Fruit fly (Drosophila melanogaster) Kc167 (cell line): ENCODE results near the gene CG10958.

Source experiments
- Myc ChIP-seq: fragments of >200 bp; optimal IDR thresholded peaks from 2 replicates; lab custom pipeline; 2017; ENCODE audit warnings: missing external identifiers
- Sin3A ChIP-seq: fragments of >200 bp; optimal IDR thresholded peaks from 2 replicates; lab custom pipeline; 2018; ENCODE audit warnings: missing external identifiers
- h ChIP-seq: fragments of >200 bp; optimal IDR thresholded peaks from 3 replicates; lab custom pipeline; 2018; ENCODE audit warnings: missing external identifiers
- insv ChIP-seq: fragments of >200 bp; optimal IDR thresholded peaks from 3 replicates; lab custom pipeline; 2018; ENCODE audit warnings: missing external identifiers
- psq ChIP-seq: fragments of >200 bp; optimal IDR thresholded peaks from 2 replicates; lab custom pipeline; 2017; ENCODE audit warnings: missing external identifiers
- ttk ChIP-seq: sonication (Bioruptor generic); optimal IDR thresholded peaks from 2 replicates; lab custom pipeline; 2017; ENCODE audit warnings: missing external identifiers

Gene CG10958

DNA sequence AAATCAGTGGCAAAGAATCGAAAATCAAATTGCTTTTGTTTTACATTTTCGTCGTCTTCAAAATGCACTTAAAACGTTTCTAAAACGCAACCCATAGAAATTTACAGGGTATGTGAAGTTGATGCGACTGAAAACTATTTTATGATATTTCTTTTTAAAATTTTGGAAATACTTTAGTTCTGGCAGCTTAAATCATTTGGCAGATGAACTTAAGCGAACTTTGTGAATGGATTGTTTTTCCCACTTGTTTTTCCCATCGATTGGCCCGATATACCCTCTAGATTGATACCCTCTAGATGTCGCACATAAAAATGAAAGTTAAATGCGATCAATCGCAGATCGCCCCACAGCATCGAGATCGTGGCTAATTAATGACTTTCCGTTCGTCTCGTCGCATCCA is 5.9 kb upstream of the CG10958 start:
- TF ChIP-seq Myc (lab: Kevin White, UChicago) (no peak), insv (no peak), h (no peak), psq (lab: Kevin White, UChicago) (no peak), ttk (lab: Kevin White, UChicago) (no peak), Sin3A (lab: Kevin White, UChicago) (no peak)

DNA sequence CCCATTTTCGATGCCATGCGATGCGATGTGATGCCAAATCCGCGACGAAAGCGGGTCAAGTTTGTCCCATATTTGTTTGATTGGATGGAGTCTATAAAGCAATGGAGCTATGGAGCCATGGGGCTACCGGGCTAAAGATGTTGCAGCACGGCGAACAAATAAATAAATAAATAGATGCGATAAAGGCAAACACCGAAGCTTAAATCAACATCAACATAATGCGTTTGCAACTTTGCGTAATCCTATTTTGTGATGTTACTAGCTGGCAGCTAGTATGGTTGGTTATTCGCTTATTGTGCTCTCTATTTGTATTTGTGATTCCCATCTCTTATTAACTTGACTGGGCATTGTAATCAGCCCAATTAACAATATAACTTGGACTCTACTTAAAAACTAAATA is 4.0 kb upstream of the CG10958 start:
- TF ChIP-seq Sin3A (lab: Kevin White, UChicago) (no peak), insv (no peak), h (no peak), Myc (lab: Kevin White, UChicago) (no peak), psq (lab: Kevin White, UChicago) (no peak), ttk (lab: Kevin White, UChicago) (no peak)

dm6 chrX:8129204-8129997 is 2.7 kb upstream of the CG10958 start, which contains the start of gene CG2116:
Gene CG2116, plus strand, starts transcription at chrX:8129812.
- TF ChIP-seq h (no peak), insv (no peak), psq (lab: Kevin White, UChicago) (no peak), ttk (lab: Kevin White, UChicago) (no peak), Myc (lab: Kevin White, UChicago) (no peak), Sin3A (lab: Kevin White, UChicago) (no peak)

DNA sequence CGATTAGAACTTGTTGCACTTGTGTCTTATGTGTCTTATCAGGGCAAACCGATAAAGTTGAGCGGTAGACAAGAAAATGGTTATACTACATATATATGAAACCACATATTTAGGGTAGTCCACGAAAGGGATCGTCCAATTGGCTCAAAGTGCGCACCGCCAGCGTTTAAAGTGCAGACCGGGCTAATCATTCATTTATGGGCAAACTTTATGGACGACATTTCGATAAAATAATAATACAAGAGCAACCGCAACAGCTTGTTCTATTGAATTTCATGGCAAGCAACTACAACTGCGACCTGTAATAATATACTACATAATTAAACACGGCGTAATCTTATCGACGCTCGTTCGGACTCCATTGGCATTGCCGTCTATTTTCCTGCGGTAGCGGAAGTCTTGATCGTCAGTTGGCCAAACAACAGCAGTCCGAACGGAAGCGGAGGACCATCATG is 3.4 kb downstream of the CG10958 start, which contains the start of the genes cyr and CG2120:
cyr (minus strand) TSS at position 294 of the 455 bp plus-strand sequence.
CG2120 (plus strand) TSS at position 405 of the 455 bp plus-strand sequence.
- no peak for TF ChIP-seq Myc (lab: Kevin White, UChicago)
- TF ChIP-seq insv, result no peak
- TF ChIP-seq Sin3A (lab: Kevin White, UChicago), result no peak
- TF ChIP-seq ttk (lab: Kevin White, UChicago), result no peak
- no peak for TF ChIP-seq psq (lab: Kevin White, UChicago)
- no peak for TF ChIP-seq h

- TF ChIP-seq psq (lab: Kevin White, UChicago) (no peak), Sin3A (lab: Kevin White, UChicago) (no peak)
Observed at dm6 chrX:8137285-8137684, 5.2 kb downstream of the CG10958 start.

dm6 chrX:8140707-8141106 is 8.6 kb downstream of the CG10958 start:
- TF ChIP-seq psq (lab: Kevin White, UChicago), result no peak
- no peak for TF ChIP-seq insv
- TF ChIP-seq Myc (lab: Kevin White, UChicago), result no peak

DNA sequence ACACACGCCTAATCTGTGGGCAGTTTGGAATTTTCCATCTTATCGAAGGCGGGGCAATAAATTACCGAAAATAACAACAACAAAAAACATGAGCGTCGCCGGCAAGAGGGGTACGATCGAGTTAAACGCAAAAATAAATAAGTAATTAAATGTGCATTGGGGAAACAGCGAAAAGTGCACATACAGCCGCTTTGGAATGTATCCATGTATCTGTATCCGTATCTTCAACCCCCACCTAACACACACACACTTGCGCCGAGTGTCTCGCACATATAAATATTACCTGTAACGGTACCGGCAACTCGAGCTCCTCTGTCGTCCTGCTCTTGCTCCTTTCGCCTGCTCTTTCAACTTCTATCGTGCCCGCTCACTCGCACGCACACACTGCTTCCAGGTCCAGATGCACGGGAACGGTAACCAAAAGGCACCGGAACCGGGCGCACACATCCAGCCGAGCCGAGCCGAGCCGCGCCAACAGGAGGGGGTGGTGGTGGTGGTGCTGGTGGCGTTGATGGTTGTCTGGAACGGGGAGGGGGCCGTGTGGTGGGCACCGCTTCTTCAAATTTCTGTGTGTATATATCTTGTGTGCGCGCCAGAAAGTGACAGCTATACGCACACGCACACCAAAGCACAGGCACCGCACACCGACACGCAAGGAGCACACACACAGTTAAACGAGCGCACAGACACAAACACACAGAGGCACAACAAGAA is 9.4 kb downstream of the CG10958 start:
- no peak for TF ChIP-seq Sin3A (lab: Kevin White, UChicago)
- no peak for TF ChIP-seq insv
- TF ChIP-seq Myc (lab: Kevin White, UChicago), result no peak
- no peak for TF ChIP-seq h
- no peak for TF ChIP-seq psq (lab: Kevin White, UChicago)
- no peak for TF ChIP-seq ttk (lab: Kevin White, UChicago)

DNA sequence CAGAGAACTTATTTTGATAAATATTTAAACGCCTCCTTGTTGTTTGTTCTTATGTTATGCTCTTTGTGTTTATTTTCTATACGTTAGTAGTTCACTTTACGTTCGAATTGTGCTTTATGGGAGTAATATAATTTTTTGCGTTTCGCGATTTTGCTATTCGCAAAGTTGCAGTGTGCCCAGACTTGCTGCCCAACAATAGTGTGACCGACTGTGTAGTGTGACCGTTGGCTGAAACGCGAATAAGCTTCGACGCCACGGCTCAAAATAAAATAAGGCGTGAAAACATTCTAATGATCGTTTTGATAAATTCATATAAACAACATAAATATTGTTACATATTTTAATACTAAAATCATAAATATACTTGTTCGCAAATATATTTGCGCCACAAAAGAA is 10.0 kb downstream of the CG10958 start, which contains the start of gene Smox:
Smox (minus strand) TSS at position 213 of the 396 bp plus-strand sequence.
- no peak for TF ChIP-seq h
- no peak for TF ChIP-seq ttk (lab: Kevin White, UChicago)
- no peak for TF ChIP-seq Sin3A (lab: Kevin White, UChicago)
- no peak for TF ChIP-seq psq (lab: Kevin White, UChicago)
- TF ChIP-seq insv, result no peak
- TF ChIP-seq Myc (lab: Kevin White, UChicago), result no peak

dm6 chrX:8143537-8143936 is 11.5 kb downstream of the CG10958 start, which contains the start of gene CG17982:
Gene CG17982, minus strand, starts transcription at chrX:8143835.
- TF ChIP-seq psq (lab: Kevin White, UChicago) (peak; percentile 13), ttk (lab: Kevin White, UChicago) (no peak), Myc (lab: Kevin White, UChicago) (no peak)

dm6 chrX:8145501-8146157 is 13.5 kb downstream of the CG10958 start, which contains the start of the genes alpha-PheRS and CG2129:
Gene alpha-PheRS, minus strand, starts transcription at chrX:8145602.
Gene CG2129, plus strand, starts transcription at chrX:8145839.
- TF ChIP-seq psq (lab: Kevin White, UChicago) (no peak), Sin3A (lab: Kevin White, UChicago) (no peak), ttk (lab: Kevin White, UChicago) (no peak), h (no peak), insv (no peak), Myc (lab: Kevin White, UChicago) (no peak)

DNA sequence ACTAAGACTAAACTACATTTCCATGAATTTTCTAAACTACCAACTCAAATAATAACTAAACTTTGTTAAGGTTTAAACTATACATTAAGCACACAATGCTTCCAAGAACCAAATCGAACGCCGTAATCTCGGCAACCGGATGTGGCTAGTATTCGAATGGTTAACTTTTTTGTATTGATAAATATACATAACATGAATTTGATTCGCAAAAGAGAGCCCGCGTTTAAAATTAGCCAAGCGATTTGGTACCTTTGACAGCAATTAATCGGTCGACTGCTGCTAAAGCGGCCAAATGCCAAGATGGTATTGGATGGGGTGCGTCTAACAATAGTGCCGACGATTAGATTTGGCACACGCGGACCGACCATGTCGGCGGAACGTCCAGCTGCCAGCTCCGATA is 15.6 kb downstream of the CG10958 start, which contains the start of gene CG15336:
CG15336 (plus strand) TSS at position 301 of the 400 bp plus-strand sequence.
- TF ChIP-seq Sin3A (lab: Kevin White, UChicago) (no peak), Myc (lab: Kevin White, UChicago) (no peak), h (no peak), insv (no peak), ttk (lab: Kevin White, UChicago) (no peak), psq (lab: Kevin White, UChicago) (no peak)
